Worm (Caenorhabditis elegans): ENCODE data around the gene prdm-14.
"Not testable (repeated sequence)": the region's sequence is repeated elsewhere in the genome, so short reads cannot be mapped to it uniquely, and the experiment has no call there.

The prdm-14 gene

ce11 chrX:9082646-9083045, 36.6 kb downstream of the prdm-14 start, which contains the start of gene ajm-1:
Gene ajm-1, plus strand, starts transcription at chrX:9082946.
- no peak for TF ChIP-seq aly-2 (tag; optimal IDR thresholded peaks at IDR 0.05)
- TF ChIP-seq ces-1 (GFP tag; optimal IDR thresholded peaks at IDR 0.05) = no peak

- TF ChIP-seq gei-8 (GFP tag; optimal IDR thresholded peaks at IDR 0.05) (no peak), nhr-28 (tag; optimal IDR thresholded peaks at IDR 0.05) (peak; percentile 87), nhr-11 (tag; optimal IDR thresholded peaks at IDR 0.05) (peak; percentile 21), dmd-8 (GFP tag; IDR thresholded peaks at IDR 0.05) (no peak), ceh-44 (GFP tag; IDR thresholded peaks at IDR 0.05) (no peak), nhr-10 (tag; optimal IDR thresholded peaks at IDR 0.05) (no peak), hlh-30 (tag; optimal IDR thresholded peaks at IDR 0.05; ENCODE audit: insufficient read depth) (peak; percentile 16), snpc-4 (tag; optimal IDR thresholded peaks at IDR 0.05) (no peak), ama-1 (optimal IDR thresholded peaks at IDR 0.05) (no peak), lim-7 (GFP tag; IDR thresholded peaks at IDR 0.05) (no peak), nhr-25 (tag; optimal IDR thresholded peaks at IDR 0.05; ENCODE audit: borderline replicate concordance, insufficient read depth) (no peak), ztf-11 (tag; optimal IDR thresholded peaks at IDR 0.05) (no peak)
Observed at ce11 chrX:9085864-9086263, 39.9 kb downstream of the prdm-14 start.

ce11 chrX:9088620-9089019, 42.6 kb downstream of the prdm-14 start:
- TF ChIP-seq nhr-102 (tag; optimal IDR thresholded peaks at IDR 0.05) = no peak
- TF ChIP-seq lir-3 (tag; optimal IDR thresholded peaks at IDR 0.05) = no peak
- no peak for TF ChIP-seq nhr-237 (tag; optimal IDR thresholded peaks at IDR 0.05)
- TF ChIP-seq zfp-3 (GFP tag; conservative IDR thresholded peaks at IDR 0.05) = no peak
- no peak for TF ChIP-seq hmg-1.1 (GFP tag; IDR thresholded peaks at IDR 0.05)
- TF ChIP-seq lin-1 (GFP tag; IDR thresholded peaks at IDR 0.05) = no peak
- TF ChIP-seq ztf-7 (tag; optimal IDR thresholded peaks at IDR 0.05) = no peak
- TF ChIP-seq dmd-8 (GFP tag; IDR thresholded peaks at IDR 0.05) = no peak

- TF ChIP-seq nhr-25 (tag; optimal IDR thresholded peaks at IDR 0.05; ENCODE audit: borderline replicate concordance, insufficient read depth) (no peak), nhr-10 (tag; optimal IDR thresholded peaks at IDR 0.05) (no peak), aha-1 (tag) (peak; percentile 96)
Observed at ce11 chrX:9089536-9089935, 43.5 kb downstream of the prdm-14 start.

- TF ChIP-seq lin-1 (GFP tag; IDR thresholded peaks at IDR 0.05) (peak; percentile 57; the same call in 1 of the 2 replicates), lin-29 (GFP tag; IDR thresholded peaks at IDR 0.05) (peak; percentile 42; the same call in 1 of the 2 replicates), ceh-44 (GFP tag; IDR thresholded peaks at IDR 0.05) (peak; percentile 67), mxl-2 (GFP tag; conservative IDR thresholded peaks at IDR 0.05) (0 out of 2 replicates have a peak, but pooled peaks have one; percentile 38), vab-7 (GFP tag; IDR thresholded peaks at IDR 0.05) (peak; percentile 72), arid-1 (GFP tag; conservative IDR thresholded peaks at IDR 0.05) (peak; percentile 28; the same call in 1 of the 2 replicates), duxl-1 (tag; optimal IDR thresholded peaks at IDR 0.05; ENCODE audit: poor library complexity) (peak; percentile 63), lim-7 (GFP tag; IDR thresholded peaks at IDR 0.05) (peak; percentile 82), snpc-1.2 (GFP tag; IDR thresholded peaks at IDR 0.05) (peak; percentile 77), madf-5 (GFP tag; IDR thresholded peaks at IDR 0.05) (0 out of 4 replicates have a peak, but pooled peaks of 1 of the 2 experiments have one; percentile 9), lin-38 (GFP tag; IDR thresholded peaks at IDR 0.05) (peak; percentile 50), pha-4 (GFP tag; IDR thresholded peaks at IDR 0.05) (peak; percentile 69), F10B5.3 (tag; optimal IDR thresholded peaks at IDR 0.05) (peak; percentile 51), madf-9 (GFP tag; conservative IDR thresholded peaks at IDR 0.05) (peak; percentile 58; the same call in 1 of the 2 replicates), daf-16 (GFP tag; optimal IDR thresholded peaks at IDR 0.05) (peak; percentile 14 to 33), daf-16 (tag; optimal IDR thresholded peaks at IDR 0.05) (peak; percentile 38), daf-19 (GFP tag; conservative IDR thresholded peaks at IDR 0.05) (peak; percentile 75), D1046.2 (GFP tag; IDR thresholded peaks at IDR 0.05) (peak; percentile 56; the same call in 1 of the 2 replicates), mes-2 (tag; optimal IDR thresholded peaks at IDR 0.05; ENCODE audit: poor library complexity, severe bottlenecking) (peak; percentile 41), ceh-20 (GFP tag; IDR thresholded peaks at IDR 0.05) (0 out of 2 replicates have a peak, but pooled peaks have one; percentile 7), dmd-8 (GFP tag; IDR thresholded peaks at IDR 0.05) (peak; percentile 6; the same call in 1 of the 2 replicates), hlh-11 (tag; optimal IDR thresholded peaks at IDR 0.05) (peak; percentile 17), dve-1 (tag; optimal IDR thresholded peaks at IDR 0.05; ENCODE audit: insufficient read depth) (peak; percentile 5), ctbp-1 (GFP tag; IDR thresholded peaks at IDR 0.05) (peak; percentile 64)
- not testable (repeated sequence) for TF ChIP-seq pha-4 (tag; optimal IDR thresholded peaks at IDR 0.05)
Observed at ce11 chrX:9090562-9090961, 44.5 kb downstream of the prdm-14 start.

Measured in whole organism, L4 larva.